Worm (Caenorhabditis elegans): ENCODE measurements around the gene C34B4.5.

Gene C34B4.5

DNA sequence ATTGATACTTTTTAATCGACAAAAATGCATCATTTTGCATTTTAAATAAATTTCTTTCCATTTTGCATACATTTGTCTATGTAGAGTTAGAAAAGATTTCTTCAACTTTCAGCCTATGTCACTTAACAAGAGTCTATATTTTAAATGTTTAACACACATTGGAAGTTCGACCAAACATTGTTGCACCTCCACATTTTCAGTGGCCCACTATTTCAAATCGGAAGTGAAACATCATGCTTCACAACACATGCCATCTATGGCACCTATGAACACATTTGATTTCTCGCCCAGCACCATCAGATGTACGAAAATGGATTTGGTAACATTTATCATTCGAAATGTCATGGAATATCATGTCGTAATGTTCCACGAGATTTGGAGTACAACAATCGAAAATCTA, 42.9 kb downstream of the C34B4.5 start, which contains the start of gene dhc-3:
Gene dhc-3, plus strand, starts transcription at position 301 of the 400 bp plus-strand sequence.
- TF ChIP-seq T23F11.4 (GFP tag; optimal IDR thresholded peaks at IDR 0.05) (no peak), zip-5 (tag; optimal IDR thresholded peaks at IDR 0.05) (no peak), syd-9 (tag; optimal IDR thresholded peaks at IDR 0.05) (no peak), dmd-4 (tag; optimal IDR thresholded peaks at IDR 0.05; ENCODE audit: borderline replicate concordance) (no peak), eyg-1 (tag; optimal IDR thresholded peaks at IDR 0.05) (no peak), ceh-31 (tag; optimal IDR thresholded peaks at IDR 0.05) (no peak), gmeb-2 (tag; optimal IDR thresholded peaks at IDR 0.05) (no peak), K09A11.1 (tag; optimal IDR thresholded peaks at IDR 0.05; ENCODE audit: insufficient read depth) (no peak), dve-1 (tag; optimal IDR thresholded peaks at IDR 0.05) (no peak), odd-2 (tag; optimal IDR thresholded peaks at IDR 0.05) (no peak), ama-1 (optimal IDR thresholded peaks at IDR 0.05) (no peak), elt-2 (tag; optimal IDR thresholded peaks at IDR 0.05) (no peak), fkh-6 (tag; optimal IDR thresholded peaks at IDR 0.05) (no peak), lim-6 (tag; optimal IDR thresholded peaks at IDR 0.05) (no peak), ceh-48 (tag; optimal IDR thresholded peaks at IDR 0.05) (no peak), K02D7.2 (tag; optimal IDR thresholded peaks at IDR 0.05) (no peak), madf-2 (tag; optimal IDR thresholded peaks at IDR 0.05) (no peak), C08G9.2 (tag; optimal IDR thresholded peaks at IDR 0.05) (no peak), hlh-8 (tag; optimal IDR thresholded peaks at IDR 0.05) (no peak), pha-4 (tag; optimal IDR thresholded peaks at IDR 0.05) (no peak)

Data from whole organism, late embryonic.